Fruit fly (Drosophila melanogaster): ENCODE measurements around the gene IPIP.

Gene IPIP

dm6 chr2L:6087685-6088084 lies 39.9 kb downstream of the IPIP start:
- TF ChIP-seq grn (GFP tag; optimal IDR thresholded peaks at IDR 0.05): peak; percentile 44
- no peak for TF ChIP-seq CG7786 (GFP tag; optimal IDR thresholded peaks at IDR 0.05)
- peak; percentile 4 for TF ChIP-seq hkb (optimal IDR thresholded peaks at IDR 0.05)
- no peak for TF ChIP-seq hkb (GFP tag; IDR thresholded peaks at IDR 0.05)
- no peak for TF ChIP-seq lmd (GFP tag; IDR thresholded peaks at IDR 0.05)

- TF ChIP-seq Antp (GFP tag; optimal IDR thresholded peaks at IDR 0.05): no peak
- TF ChIP-seq CG33213 (GFP tag; optimal IDR thresholded peaks at IDR 0.05): no peak
- TF ChIP-seq lov (optimal IDR thresholded peaks at IDR 0.05): no peak
- TF ChIP-seq lov (GFP tag; IDR thresholded peaks at IDR 0.05): peak; percentile 74; the same call in 1 of the 3 replicates
- TF ChIP-seq abd-A (tag; optimal IDR thresholded peaks at IDR 0.05): peak; percentile 95
- peak; percentile 66; the same call in 1 of the 2 replicates for TF ChIP-seq GATAe (GFP tag; conservative IDR thresholded peaks at IDR 0.05)
- TF ChIP-seq p53 (GFP tag; optimal IDR thresholded peaks at IDR 0.05): no peak
- no peak for TF ChIP-seq danr (GFP tag; IDR thresholded peaks at IDR 0.05)
- TF ChIP-seq CG3163 (GFP tag; optimal IDR thresholded peaks at IDR 0.05): peak; percentile 44
- peak; percentile 93 for TF ChIP-seq dm (GFP tag; optimal IDR thresholded peaks at IDR 0.05)
- peak; percentile 68 for TF ChIP-seq oc (tag; optimal IDR thresholded peaks at IDR 0.05)
- TF ChIP-seq CG6254 (GFP tag; optimal IDR thresholded peaks at IDR 0.05): no peak
- no peak for TF ChIP-seq CG9817 (tag; optimal IDR thresholded peaks at IDR 0.05)
- TF ChIP-seq CG15269 (tag; optimal IDR thresholded peaks at IDR 0.05): no peak
- TF ChIP-seq ftz-f1 (GFP tag; optimal IDR thresholded peaks at IDR 0.05): peak; percentile 99
- no peak for TF ChIP-seq CG4820 (GFP tag; optimal IDR thresholded peaks at IDR 0.05)
- TF ChIP-seq sens-2 (GFP tag; IDR thresholded peaks at IDR 0.05): no peak
- peak; percentile 71 for TF ChIP-seq run (tag; optimal IDR thresholded peaks at IDR 0.05)
- TF ChIP-seq fru (optimal IDR thresholded peaks at IDR 0.05): peak; percentile 66
- peak; percentile 40; the same call in 1 of the 2 replicates for TF ChIP-seq CG11696 (GFP tag; IDR thresholded peaks at IDR 0.05)
- TF ChIP-seq CG2712 (tag; optimal IDR thresholded peaks at IDR 0.05): peak; percentile 7
- TF ChIP-seq Mes4 (GFP tag; optimal IDR thresholded peaks at IDR 0.05): no peak
- TF ChIP-seq CG9609 (GFP tag; optimal IDR thresholded peaks at IDR 0.05): no peak
- TF ChIP-seq nerfin-1 (tag; optimal IDR thresholded peaks at IDR 0.05): peak; percentile 76
- peak; percentile 1 for TF ChIP-seq CG15696 (tag; optimal IDR thresholded peaks at IDR 0.05)
- TF ChIP-seq nmo (GFP tag; optimal IDR thresholded peaks at IDR 0.05): peak; percentile 12
- peak; percentile 51 for TF ChIP-seq CG17568 (GFP tag; optimal IDR thresholded peaks at IDR 0.05)
- TF ChIP-seq unc-4 (GFP tag; IDR thresholded peaks at IDR 0.05; ENCODE audit: partially characterized antibody): 0 out of 2 replicates have a peak, but pooled peaks have one; percentile 38
- no peak for TF ChIP-seq CG30020 (tag; optimal IDR thresholded peaks at IDR 0.05)
- TF ChIP-seq HLH54F (GFP tag; optimal IDR thresholded peaks at IDR 0.05): no peak
- no peak for TF ChIP-seq CG10462 (GFP tag; optimal IDR thresholded peaks at IDR 0.05)
- no peak for TF ChIP-seq tup (GFP tag; optimal IDR thresholded peaks at IDR 0.05)
- no peak for TF ChIP-seq CG18476 (GFP tag; optimal IDR thresholded peaks at IDR 0.05)
- TF ChIP-seq CG8478 (optimal IDR thresholded peaks at IDR 0.05): peak; percentile 90
- no peak for TF ChIP-seq phol (tag; optimal IDR thresholded peaks at IDR 0.05)
- TF ChIP-seq Dref (GFP tag; IDR thresholded peaks at IDR 0.05): no peak
- no peak for TF ChIP-seq hkb (optimal IDR thresholded peaks at IDR 0.05)
- 0 out of 2 replicates have a peak, but pooled peaks have one; percentile 11 for TF ChIP-seq hkb (GFP tag; IDR thresholded peaks at IDR 0.05)
- TF ChIP-seq prd (optimal IDR thresholded peaks at IDR 0.05): no peak
- TF ChIP-seq prd (GFP tag; IDR thresholded peaks at IDR 0.05): no peak
- TF ChIP-seq CG10321 (GFP tag; IDR thresholded peaks at IDR 0.05): no peak
- no peak for TF ChIP-seq CG8089 (GFP tag; optimal IDR thresholded peaks at IDR 0.05)
- TF ChIP-seq Bteb2 (GFP tag; optimal IDR thresholded peaks at IDR 0.05): peak; percentile 19
- no peak for TF ChIP-seq CG17186 (GFP tag; optimal IDR thresholded peaks at IDR 0.05)
- TF ChIP-seq CG14050 (GFP tag; IDR thresholded peaks at IDR 0.05): no peak; the same call in 2 of the 3 replicates
Measured at dm6 chr2L:6088371-6089365, 40.9 kb downstream of the IPIP start.
